Worm (Caenorhabditis elegans) whole organism, midembryonic: Measurements from ENCODE around the gene F59B10.6.

ENCODE experiments used
- T22C8.4 ChIP-seq: fragments of 200-800 bp; sonication (Bioruptor generic); IDR thresholded peaks from 2 replicates; pipeline ENCODE4 v1.3.6; 2022; ENCODE audit warnings: missing genetic modification characterization, missing compliant biosample characterization
- cog-1 ChIP-seq: sonication (generic microtip); optimal IDR thresholded peaks from 2 replicates; lab custom pipeline; 2016; ENCODE audit warnings: missing genetic modification characterization, missing compliant biosample characterization
- flt-1 ChIP-seq: fragments of 200-800 bp; sonication (Bioruptor generic); IDR thresholded peaks from 2 replicates; pipeline ENCODE4 v1.3.6; 2022; ENCODE audit warnings: missing genetic modification characterization, missing compliant biosample characterization
- klf-2 ChIP-seq: fragments of 200-800 bp; sonication (Bioruptor generic); conservative IDR thresholded peaks from 2 replicates; pipeline ENCODE4 v1.3.6; 2022; ENCODE audit warnings: missing genetic modification reagents, missing genetic modification characterization, missing compliant biosample characterization
- med-1 ChIP-seq: sonication (generic microtip); optimal IDR thresholded peaks from 2 replicates; lab custom pipeline; 2017; ENCODE audit warnings: missing genetic modification characterization, mild to moderate bottlenecking, missing compliant biosample characterization, antibody characterized with exemption, missing genetic modification reagents; ENCODE audit not compliant: insufficient read depth
- ref-1 ChIP-seq: fragments of 200-800 bp; sonication (Bioruptor generic); conservative IDR thresholded peaks from 2 replicates; pipeline ENCODE4 v1.3.6; 2022; ENCODE audit warnings: missing genetic modification reagents, missing genetic modification characterization, missing compliant biosample characterization
- tab-1 ChIP-seq: fragments of 200-800 bp; sonication (Bioruptor generic); IDR thresholded peaks from 2 replicates; pipeline ENCODE4 v1.3.6; 2022; ENCODE audit warnings: missing genetic modification characterization, missing compliant biosample characterization
- ztf-23 ChIP-seq: fragments of 200-800 bp; sonication (Bioruptor generic); IDR thresholded peaks from 2 replicates; pipeline ENCODE4 v1.3.6; 2022; ENCODE audit warnings: missing genetic modification reagents, missing genetic modification characterization, missing compliant biosample characterization
- ztf-29 ChIP-seq: fragments of 200-800 bp; sonication (Bioruptor generic); IDR thresholded peaks from 2 replicates; pipeline ENCODE4 v1.3.6; 2022; ENCODE audit warnings: missing genetic modification reagents, missing genetic modification characterization, missing compliant biosample characterization

F59B10.6 gene

DNA sequence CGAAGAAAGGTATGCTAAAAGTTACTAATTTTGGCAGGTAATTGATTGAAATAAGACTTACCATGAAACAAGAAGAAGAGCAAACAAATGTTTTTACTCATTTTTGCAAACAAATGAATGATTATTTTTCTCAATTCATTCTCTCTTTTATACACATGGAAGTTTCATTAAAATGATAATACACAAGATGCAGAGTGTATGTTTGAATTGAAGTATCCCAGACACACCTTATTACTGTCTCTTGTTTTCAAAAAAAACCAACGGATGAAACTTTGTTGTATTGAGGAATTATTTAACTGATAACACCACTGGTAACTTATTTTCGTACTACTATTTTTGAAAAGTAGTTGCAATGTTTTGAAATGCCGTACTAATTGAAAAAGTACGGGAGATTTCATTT is 44.9 kb downstream of the F59B10.6 start, which contains the start of gene clec-59:
TSS of gene clec-59 (minus strand) at position 101 of the 400 bp plus-strand sequence.
- TF ChIP-seq ztf-29 (no peak), flt-1 (GFP tag; lab: Robert Waterston, UW) (no peak), klf-2 (GFP tag; lab: Robert Waterston, UW) (no peak), T22C8.4 (no peak), med-1 (GFP tag; lab: Kevin White, UChicago) (no peak), tab-1 (no peak), ref-1 (GFP tag; lab: Robert Waterston, UW) (no peak), ztf-23 (GFP tag; lab: Robert Waterston, UW) (no peak), cog-1 (no peak)

DNA sequence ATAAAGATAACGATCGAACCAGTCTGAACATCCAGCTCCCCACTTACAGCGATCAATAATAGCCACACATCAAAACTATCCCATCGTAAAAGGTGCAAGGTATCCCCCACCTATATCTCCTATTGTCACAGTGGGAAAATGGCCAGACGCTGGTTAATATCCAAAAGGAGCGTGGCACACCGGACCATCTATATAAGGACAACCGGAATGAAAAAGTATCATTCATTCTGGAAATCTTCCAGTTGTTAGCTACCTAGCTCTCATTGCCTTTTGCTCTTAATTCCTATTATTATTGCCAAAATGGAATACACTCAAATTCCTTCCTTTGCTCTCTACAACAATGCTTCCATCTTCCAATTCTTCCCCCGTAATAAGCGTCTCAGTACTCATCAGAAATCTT is 47.3 kb downstream of the F59B10.6 start, which contains the start of gene ZK666.4:
TSS of gene ZK666.4 (plus strand) at position 301 of the 400 bp plus-strand sequence.
- TF ChIP-seq ztf-23 (GFP tag; lab: Robert Waterston, UW): no peak
- TF ChIP-seq cog-1: no peak
- no peak for TF ChIP-seq ref-1 (GFP tag; lab: Robert Waterston, UW)
- no peak for TF ChIP-seq ztf-29
- TF ChIP-seq flt-1 (GFP tag; lab: Robert Waterston, UW): no peak
- no peak for TF ChIP-seq tab-1
- no peak for TF ChIP-seq med-1 (GFP tag; lab: Kevin White, UChicago)
- TF ChIP-seq T22C8.4: no peak
- no peak for TF ChIP-seq klf-2 (GFP tag; lab: Robert Waterston, UW)

DNA sequence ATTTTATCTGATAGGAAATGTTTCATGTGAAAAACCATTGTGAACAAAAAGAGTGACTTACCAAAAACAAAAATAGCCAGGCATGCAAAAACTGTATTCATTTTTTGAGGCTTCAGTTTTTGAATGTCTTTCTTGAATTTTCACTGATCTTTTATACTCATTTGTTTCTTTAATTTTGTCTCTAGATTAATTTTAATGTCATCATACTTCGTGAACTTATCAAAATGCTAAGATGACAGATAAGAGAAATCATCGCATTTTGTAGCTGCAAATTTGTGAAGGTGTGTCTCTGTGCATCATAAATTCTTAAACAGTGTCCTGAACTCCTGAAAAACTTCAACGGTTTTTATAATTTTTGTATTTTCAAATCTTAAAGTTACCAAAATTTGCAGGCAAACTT is 48.2 kb downstream of the F59B10.6 start, which contains the start of gene clec-58:
TSS of gene clec-58 (minus strand) at position 101 of the 400 bp plus-strand sequence.
- TF ChIP-seq cog-1: no peak
- no peak for TF ChIP-seq ref-1 (GFP tag; lab: Robert Waterston, UW)
- TF ChIP-seq ztf-29: no peak
- TF ChIP-seq klf-2 (GFP tag; lab: Robert Waterston, UW): no peak
- TF ChIP-seq tab-1: no peak
- TF ChIP-seq flt-1 (GFP tag; lab: Robert Waterston, UW): no peak
- no peak for TF ChIP-seq med-1 (GFP tag; lab: Kevin White, UChicago)
- no peak for TF ChIP-seq T22C8.4
- TF ChIP-seq ztf-23 (GFP tag; lab: Robert Waterston, UW): no peak
